Worm (Caenorhabditis elegans) whole organism, midembryonic: ENCODE results near the gene fip-7.
"Not testable (repeated sequence)": the region's sequence is repeated elsewhere in the genome, so short reads cannot be mapped to it uniquely, and the experiment has no call there.

Experiments
- T22C8.4 ChIP-seq: fragments of 200-800 bp; sonication (Bioruptor generic); IDR thresholded peaks from 2 replicates; pipeline ENCODE4 v1.3.6; 2022; ENCODE audit warnings: missing genetic modification characterization, missing compliant biosample characterization
- cog-1 ChIP-seq: sonication (generic microtip); optimal IDR thresholded peaks from 2 replicates; lab custom pipeline; 2016; ENCODE audit warnings: missing genetic modification characterization, missing compliant biosample characterization
- flt-1 ChIP-seq: fragments of 200-800 bp; sonication (Bioruptor generic); IDR thresholded peaks from 2 replicates; pipeline ENCODE4 v1.3.6; 2022; ENCODE audit warnings: missing genetic modification characterization, missing compliant biosample characterization
- klf-2 ChIP-seq: fragments of 200-800 bp; sonication (Bioruptor generic); conservative IDR thresholded peaks from 2 replicates; pipeline ENCODE4 v1.3.6; 2022; ENCODE audit warnings: missing genetic modification reagents, missing genetic modification characterization, missing compliant biosample characterization
- med-1 ChIP-seq: sonication (generic microtip); optimal IDR thresholded peaks from 2 replicates; lab custom pipeline; 2017; ENCODE audit warnings: missing genetic modification characterization, mild to moderate bottlenecking, missing compliant biosample characterization, antibody characterized with exemption, missing genetic modification reagents; ENCODE audit not compliant: insufficient read depth
- ref-1 ChIP-seq: fragments of 200-800 bp; sonication (Bioruptor generic); conservative IDR thresholded peaks from 2 replicates; pipeline ENCODE4 v1.3.6; 2022; ENCODE audit warnings: missing genetic modification reagents, missing genetic modification characterization, missing compliant biosample characterization
- tab-1 ChIP-seq: fragments of 200-800 bp; sonication (Bioruptor generic); IDR thresholded peaks from 2 replicates; pipeline ENCODE4 v1.3.6; 2022; ENCODE audit warnings: missing genetic modification characterization, missing compliant biosample characterization
- ztf-23 ChIP-seq: fragments of 200-800 bp; sonication (Bioruptor generic); IDR thresholded peaks from 2 replicates; pipeline ENCODE4 v1.3.6; 2022; ENCODE audit warnings: missing genetic modification reagents, missing genetic modification characterization, missing compliant biosample characterization
- ztf-29 ChIP-seq: fragments of 200-800 bp; sonication (Bioruptor generic); IDR thresholded peaks from 2 replicates; pipeline ENCODE4 v1.3.6; 2022; ENCODE audit warnings: missing genetic modification reagents, missing genetic modification characterization, missing compliant biosample characterization

fip-7 gene

ce11 chrIV:16643782-16644181 is 17.8 kb downstream of the fip-7 start:
- TF ChIP-seq tab-1: no peak
- no peak for TF ChIP-seq ztf-23 (GFP tag; lab: Robert Waterston, UW)
- no peak for TF ChIP-seq flt-1
- TF ChIP-seq T22C8.4 (GFP tag; lab: Robert Waterston, UW): peak; percentile 97

DNA sequence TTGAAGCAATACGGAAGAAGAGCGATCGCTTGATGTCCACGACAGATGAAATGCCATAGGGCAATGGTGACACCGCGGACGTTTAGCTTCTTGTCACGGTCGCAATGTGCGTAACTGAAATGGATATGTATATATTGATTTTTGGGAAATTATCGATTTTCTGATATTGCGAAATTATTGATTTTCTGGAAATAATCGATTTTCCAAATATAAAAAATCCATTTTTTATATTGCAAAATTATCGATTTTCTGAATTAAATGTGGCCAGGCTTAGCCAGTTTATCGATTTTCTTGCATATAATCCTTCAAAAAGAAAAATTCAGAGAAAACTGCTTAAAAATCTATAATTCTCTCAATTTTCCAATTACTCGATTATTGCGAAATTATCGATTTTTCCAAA is 19.0 kb downstream of the fip-7 start:
- TF ChIP-seq T22C8.4 (GFP tag; lab: Robert Waterston, UW): peak; percentile 83

DNA sequence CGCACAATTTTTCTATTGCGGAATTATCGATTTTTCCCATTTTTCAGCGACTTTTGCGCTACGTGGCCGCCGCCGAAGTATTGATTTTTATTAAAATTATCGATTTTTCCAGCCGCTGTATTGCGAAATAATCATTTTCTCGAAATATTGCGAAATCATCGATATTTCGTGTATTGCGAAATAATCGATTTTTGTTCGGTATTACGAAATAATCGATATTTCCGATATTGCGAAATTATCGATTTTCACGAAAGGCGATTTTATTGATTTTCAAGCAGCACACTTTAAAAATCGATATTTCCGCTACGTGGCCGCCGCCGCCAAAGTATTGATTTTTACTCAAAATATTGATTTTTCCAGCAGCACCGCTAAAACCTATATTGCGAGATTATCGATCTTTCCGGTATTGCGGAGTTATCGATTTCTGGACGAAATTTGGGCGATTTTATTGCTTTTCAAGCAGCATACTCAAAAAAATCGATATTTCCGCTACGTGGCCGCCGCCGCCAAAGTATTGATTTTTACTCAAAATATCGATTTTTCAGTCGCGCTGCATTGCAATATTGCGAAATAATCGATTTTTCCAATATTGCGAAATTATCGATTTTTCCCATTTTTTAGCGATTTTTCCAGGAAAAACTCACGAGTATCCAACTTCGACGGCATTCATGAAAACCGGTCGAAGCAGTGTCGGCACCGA is 19.6 kb downstream of the fip-7 start:
- TF ChIP-seq med-1 (GFP tag; lab: Kevin White, UChicago): no peak
- TF ChIP-seq T22C8.4 (GFP tag; lab: Robert Waterston, UW): peak; percentile 85
- TF ChIP-seq cog-1 (tag; lab: Kevin White, UChicago): no peak
- no peak for TF ChIP-seq ref-1 (GFP tag; lab: Robert Waterston, UW)
- TF ChIP-seq ztf-29: no peak

DNA sequence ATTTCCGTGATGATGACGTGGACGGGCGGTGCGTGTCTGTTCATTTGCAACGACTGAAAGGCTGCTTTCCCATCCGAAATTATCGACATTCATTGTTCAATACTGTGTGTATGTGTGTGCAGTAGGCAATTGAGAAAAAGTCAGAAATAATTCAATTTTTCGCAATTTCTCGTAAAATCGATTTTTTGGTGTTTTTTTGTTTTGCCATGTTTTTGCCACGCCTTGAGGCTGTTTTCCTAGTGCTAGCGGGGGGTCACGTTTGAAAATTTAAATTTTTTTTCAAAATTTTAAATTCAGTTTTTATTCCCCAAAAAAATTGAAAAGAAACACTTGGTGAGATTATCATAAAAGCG is 20.2 kb downstream of the fip-7 start, which contains the start of gene Y51H4A.13:
Gene Y51H4A.13, minus strand, starts transcription at position 182 of the 353 bp plus-strand sequence.
- not testable (repeated sequence) for TF ChIP-seq klf-2 (GFP tag; lab: Robert Waterston, UW); flt-1; ref-1 (GFP tag; lab: Robert Waterston, UW)

DNA sequence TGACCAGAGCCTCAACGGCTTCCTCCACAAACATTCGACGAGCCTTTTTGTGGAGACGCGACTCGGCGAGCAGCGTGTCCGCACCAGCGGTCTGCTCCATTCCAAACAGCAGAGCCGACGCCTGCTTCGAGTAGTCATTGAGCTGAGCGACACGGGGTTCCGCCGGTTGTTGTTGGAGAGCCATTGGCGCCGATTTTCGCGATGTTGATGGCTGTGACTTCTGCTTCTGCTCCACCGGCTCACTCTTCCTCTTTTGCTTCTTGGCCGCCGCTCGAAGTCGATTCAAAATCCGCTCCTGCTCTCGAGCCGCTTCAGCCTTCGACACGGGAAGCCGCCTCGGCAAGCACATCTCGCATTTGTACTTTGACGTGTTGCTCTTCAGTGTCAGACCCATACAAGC is 25.0 kb downstream of the fip-7 start:
- 0 out of 2 replicates have a peak, but pooled peaks have one; percentile 12 for TF ChIP-seq flt-1

DNA sequence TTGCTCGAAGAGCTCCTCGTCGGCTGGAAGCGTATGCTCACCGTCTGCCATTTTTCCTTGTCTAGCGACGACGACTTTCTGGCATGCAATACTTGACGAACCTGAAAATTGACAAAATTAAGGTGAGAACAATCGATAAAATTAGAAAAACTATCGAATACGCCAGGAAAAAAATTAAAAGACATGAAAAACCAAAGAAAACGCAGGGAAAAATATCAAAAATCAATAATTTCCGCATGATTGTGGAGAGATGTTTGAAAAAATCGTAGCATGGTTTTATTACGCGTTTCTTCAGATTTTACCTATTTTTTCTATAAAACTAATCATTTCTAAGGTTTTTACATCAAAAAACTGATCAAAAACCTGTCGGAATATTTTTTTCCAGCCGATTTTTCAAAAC is 29.8 kb downstream of the fip-7 start, which contains the start of gene set-26:
Gene set-26, minus strand, starts transcription at position 101 of the 400 bp plus-strand sequence.
- TF ChIP-seq T22C8.4 (GFP tag; lab: Robert Waterston, UW): 0 out of 2 replicates have a peak, but pooled peaks have one; percentile 23

DNA sequence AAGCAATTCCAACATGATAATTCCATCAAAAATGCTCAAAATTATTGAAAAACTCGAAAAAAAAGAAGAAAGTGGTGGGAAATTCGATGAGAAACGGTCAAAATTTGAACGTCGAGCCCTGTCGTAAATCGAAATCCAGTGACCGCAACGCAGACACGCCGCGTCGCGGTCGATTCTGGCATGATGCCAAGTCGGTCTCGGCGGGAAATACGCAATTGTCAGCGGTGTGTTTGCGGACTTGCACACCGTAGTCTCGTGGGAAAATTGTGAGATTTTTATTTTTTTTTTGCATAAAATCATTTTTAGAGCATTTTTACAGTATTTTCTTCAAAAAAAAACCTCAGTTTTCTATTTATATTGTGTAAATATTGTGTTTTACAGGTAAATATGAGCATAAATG is 30.2 kb downstream of the fip-7 start, which contains the start of gene tsr-2:
Gene tsr-2, plus strand, starts transcription at position 382 of the 400 bp plus-strand sequence.
- TF ChIP-seq cog-1 (tag; lab: Kevin White, UChicago): peak; percentile 50
- no peak for TF ChIP-seq ztf-29
- TF ChIP-seq flt-1: no peak
- 0 out of 2 replicates have a peak, but pooled peaks have one; percentile 38 for TF ChIP-seq T22C8.4 (GFP tag; lab: Robert Waterston, UW)
- no peak for TF ChIP-seq med-1 (GFP tag; lab: Kevin White, UChicago)
- TF ChIP-seq tab-1: no peak
- TF ChIP-seq ref-1 (GFP tag; lab: Robert Waterston, UW): no peak
- 0 out of 2 replicates have a peak, but pooled peaks have one; percentile 15 for TF ChIP-seq ztf-23 (GFP tag; lab: Robert Waterston, UW)
- no peak for TF ChIP-seq klf-2 (GFP tag; lab: Robert Waterston, UW)

DNA sequence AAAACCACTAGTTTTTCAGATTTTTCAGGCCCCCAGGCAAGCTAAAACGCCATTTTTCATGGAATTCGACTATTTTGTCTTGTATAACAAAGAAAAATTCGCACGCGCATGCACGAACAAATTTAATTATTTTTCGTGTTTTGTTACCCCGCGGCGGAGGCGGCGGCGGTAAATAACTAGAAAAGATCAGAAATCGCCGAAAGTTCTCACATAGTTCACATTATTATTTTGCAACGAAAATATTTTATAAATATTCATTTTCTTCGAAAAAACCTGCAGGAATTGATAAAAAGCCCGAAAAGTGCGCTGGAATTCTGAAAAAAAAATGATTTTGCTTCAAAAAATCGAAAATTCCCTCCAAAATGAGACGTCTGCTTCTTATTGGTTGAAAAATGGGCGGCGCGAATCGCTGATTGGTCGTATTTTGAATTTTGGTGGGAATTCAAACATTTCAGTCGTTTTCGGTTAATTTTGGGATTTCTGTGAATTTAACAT is 31.5 kb downstream of the fip-7 start:
- TF ChIP-seq flt-1: no peak
- no peak for TF ChIP-seq med-1 (GFP tag; lab: Kevin White, UChicago)
- TF ChIP-seq ztf-29: no peak
- no peak for TF ChIP-seq ref-1 (GFP tag; lab: Robert Waterston, UW)
- no peak for TF ChIP-seq cog-1 (tag; lab: Kevin White, UChicago)
- no peak for TF ChIP-seq T22C8.4 (GFP tag; lab: Robert Waterston, UW)
- TF ChIP-seq ztf-23 (GFP tag; lab: Robert Waterston, UW): no peak
- no peak for TF ChIP-seq klf-2 (GFP tag; lab: Robert Waterston, UW)
- TF ChIP-seq tab-1: no peak

DNA sequence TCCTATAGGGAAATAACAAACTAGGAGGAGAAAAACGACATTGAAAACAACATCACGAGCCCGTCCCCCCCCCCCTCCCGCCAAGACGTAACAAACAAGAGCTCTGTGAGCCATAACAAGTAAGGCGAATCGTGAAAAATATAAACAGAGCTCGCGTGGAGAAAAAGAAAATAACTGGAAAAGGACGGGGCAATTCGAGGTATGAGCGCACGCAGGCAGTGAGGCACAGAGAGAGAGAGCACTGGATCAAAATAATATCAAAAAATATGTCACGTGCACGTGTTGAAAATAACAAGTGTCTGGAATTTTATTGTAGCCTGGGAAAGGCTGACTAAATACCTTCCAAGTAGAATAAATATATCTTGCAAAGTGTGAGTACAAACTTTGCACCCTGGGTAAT is 32.7 kb downstream of the fip-7 start:
- TF ChIP-seq ztf-29: no peak
- TF ChIP-seq cog-1 (tag; lab: Kevin White, UChicago): no peak
- no peak for TF ChIP-seq klf-2 (GFP tag; lab: Robert Waterston, UW)
- TF ChIP-seq ztf-23 (GFP tag; lab: Robert Waterston, UW): no peak
- TF ChIP-seq tab-1: no peak
- no peak for TF ChIP-seq med-1 (GFP tag; lab: Kevin White, UChicago)
- no peak for TF ChIP-seq T22C8.4 (GFP tag; lab: Robert Waterston, UW)
- TF ChIP-seq flt-1: no peak
- no peak for TF ChIP-seq ref-1 (GFP tag; lab: Robert Waterston, UW)

DNA sequence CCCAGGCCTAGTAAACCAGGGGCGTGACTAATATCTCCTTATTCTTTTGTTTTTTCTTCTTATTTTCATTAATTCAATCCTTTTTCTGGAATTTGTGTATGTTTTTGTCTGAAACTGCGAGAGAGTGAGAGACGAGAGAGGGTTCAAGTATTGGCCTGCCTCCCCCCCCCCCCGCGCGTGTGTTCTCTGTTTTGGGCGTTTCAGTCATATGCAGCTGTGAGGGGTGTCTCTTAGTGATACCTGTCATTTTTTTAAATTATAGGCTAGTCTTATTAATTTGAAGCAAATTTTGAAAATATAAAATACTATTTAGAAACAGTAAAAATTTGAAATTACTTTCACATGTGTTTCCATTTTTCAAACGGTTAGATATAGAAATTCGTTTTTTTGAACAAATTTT is 33.5 kb downstream of the fip-7 start:
- TF ChIP-seq med-1 (GFP tag; lab: Kevin White, UChicago): no peak

DNA sequence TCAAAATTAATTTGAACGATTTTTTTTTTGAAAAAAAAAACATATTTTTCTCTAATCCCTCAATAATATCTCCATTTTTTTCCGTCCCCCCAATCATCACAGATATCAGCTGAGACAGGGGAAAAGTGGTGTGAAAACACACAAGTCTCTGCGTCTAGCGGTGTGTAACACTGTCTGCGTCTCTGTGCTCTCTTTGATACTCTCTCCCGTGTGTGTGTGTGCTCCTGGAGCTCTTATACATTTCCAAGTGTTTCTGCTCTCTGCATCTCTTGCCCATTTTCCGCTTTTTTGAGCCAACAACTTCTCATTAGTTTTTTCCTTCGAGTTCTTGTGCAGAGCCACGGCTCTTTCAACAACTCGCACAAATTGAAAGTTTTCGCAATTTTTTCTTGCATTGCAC is 37.6 kb downstream of the fip-7 start:
- no peak for TF ChIP-seq T22C8.4 (GFP tag; lab: Robert Waterston, UW)
- TF ChIP-seq tab-1: no peak
- no peak for TF ChIP-seq med-1 (GFP tag; lab: Kevin White, UChicago)
- no peak for TF ChIP-seq klf-2 (GFP tag; lab: Robert Waterston, UW)
- no peak for TF ChIP-seq ztf-23 (GFP tag; lab: Robert Waterston, UW)
- no peak for TF ChIP-seq ref-1 (GFP tag; lab: Robert Waterston, UW)
- TF ChIP-seq flt-1: no peak
- no peak for TF ChIP-seq ztf-29
- TF ChIP-seq cog-1 (tag; lab: Kevin White, UChicago): no peak
